Worm (Caenorhabditis elegans): ENCODE data around the gene utx-1.

DNA sequence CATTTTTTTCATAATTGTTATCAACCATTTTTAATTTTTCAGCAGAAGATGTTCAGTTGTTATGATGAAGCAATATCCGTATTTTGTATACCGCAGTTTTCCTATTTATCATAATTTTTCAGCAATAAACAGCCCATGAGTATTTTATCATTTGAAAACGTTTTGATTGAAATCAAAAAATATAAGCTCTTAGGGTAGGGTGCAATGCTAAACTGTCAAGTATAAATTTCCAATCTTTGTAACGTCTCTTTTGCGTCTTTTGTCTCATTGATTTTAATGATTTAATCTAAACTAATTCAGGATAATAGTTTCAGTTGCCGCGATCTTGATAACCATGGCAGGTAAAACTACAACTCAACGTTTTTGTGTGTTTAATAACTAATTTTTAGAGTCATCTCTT lies 44.3 kb downstream of the utx-1 start, which contains the start of gene F18E9.1:
- TF ChIP-seq dao-5 (tag; optimal IDR thresholded peaks at IDR 0.05) (no peak), W03F9.2 (tag; optimal IDR thresholded peaks at IDR 0.05) (no peak)
